Fruit fly (Drosophila melanogaster) whole organism, wandering third instar larva: ENCODE data around the gene Syx5.

Source experiments
- Abd-B ChIP-seq: fragments of >200 bp; optimal IDR thresholded peaks from 2 replicates; lab custom pipeline; 2017; ENCODE audit warnings: missing biosample characterization, missing genetic modification characterization
- CG32264 ChIP-seq: fragments of 200-800 bp; sonication (Bioruptor generic); optimal IDR thresholded peaks from 2 replicates; lab custom pipeline; 2016; ENCODE audit warnings: missing biosample characterization, missing genetic modification characterization
- CG9705 ChIP-seq: fragments of 200-800 bp; sonication (Bioruptor generic); optimal IDR thresholded peaks from 2 replicates; lab custom pipeline; 2018; ENCODE audit warnings: missing biosample characterization, mild to moderate bottlenecking, missing genetic modification characterization
- CrebA ChIP-seq: fragments of 200-800 bp; sonication (Bioruptor generic); optimal IDR thresholded peaks from 2 replicates; lab custom pipeline; 2016; ENCODE audit warnings: missing biosample characterization, mild to moderate bottlenecking, missing genetic modification characterization, borderline replicate concordance
- Dfd ChIP-seq: fragments of >200 bp; optimal IDR thresholded peaks from 2 replicates; lab custom pipeline; 2017; ENCODE audit warnings: missing biosample characterization, missing genetic modification characterization
- Dif ChIP-seq: fragments of 200-275, 200-300 bp; sonication (Bioruptor generic); optimal IDR thresholded peaks from 2 replicates; lab custom pipeline; 2018; ENCODE audit warnings: missing biosample characterization, missing genetic modification characterization; ENCODE audit not compliant: partially characterized antibody
- GATAd ChIP-seq: sonication (Bioruptor generic); optimal IDR thresholded peaks from 2 replicates; lab custom pipeline; 2016; ENCODE audit warnings: missing biosample characterization, missing genetic modification characterization
- HLH106 ChIP-seq: fragments of 200-800 bp; optimal IDR thresholded peaks from 3 replicates; lab custom pipeline; 2019; ENCODE audit warnings: missing biosample characterization, mild to moderate bottlenecking, missing genetic modification characterization, moderate library complexity
- Hnf4 ChIP-seq: fragments of 200-800 bp; sonication (Bioruptor generic); optimal IDR thresholded peaks from 2 replicates; lab custom pipeline; 2016; ENCODE audit warnings: missing biosample characterization, mild to moderate bottlenecking, missing genetic modification characterization
- Hr78 ChIP-seq: fragments of >200 bp; optimal IDR thresholded peaks from 2 replicates; lab custom pipeline; 2017; ENCODE audit warnings: missing biosample characterization, missing genetic modification characterization
- Hr83 ChIP-seq: fragments of 200-300 bp; sonication (Bioruptor generic); optimal IDR thresholded peaks from 2 replicates; lab custom pipeline; 2016; ENCODE audit warnings: missing biosample characterization, mild to moderate bottlenecking, missing genetic modification characterization, moderate library complexity; ENCODE audit not compliant: poor library complexity, severe bottlenecking
- Jra ChIP-seq: sonication (Bioruptor generic); optimal IDR thresholded peaks from 2 replicates; lab custom pipeline; 2016; ENCODE audit warnings: missing biosample characterization, missing genetic modification characterization
- Mio ChIP-seq: sonication (Bioruptor generic); optimal IDR thresholded peaks from 2 replicates; lab custom pipeline; 2016; ENCODE audit warnings: missing biosample characterization, missing genetic modification characterization
- Myc ChIP-seq: fragments of >200 bp; optimal IDR thresholded peaks from 2 replicates; lab custom pipeline; 2017
- N ChIP-seq: fragments of >200 bp; optimal IDR thresholded peaks from 2 replicates; lab custom pipeline; 2018; ENCODE audit warnings: missing biosample characterization, missing external identifiers, missing genetic modification characterization
- OdsH ChIP-seq: fragments of 200-800 bp; sonication (Bioruptor generic); optimal IDR thresholded peaks from 2 replicates; lab custom pipeline; 2016; ENCODE audit warnings: missing biosample characterization, mild to moderate bottlenecking, missing genetic modification characterization
- Rel ChIP-seq, 2 experiments: fragments of 200-800 bp; sonication (Bioruptor generic) in 1 of 2; optimal IDR thresholded peaks; 2 replicates in 1 of 2; 3 replicates in 1 of 2; lab custom pipeline; 2016 to 2019; ENCODE audit warnings: mild to moderate bottlenecking in 2 of 2, missing biosample characterization in 2 of 2, missing genetic modification characterization in 2 of 2, moderate library complexity in 1 of 2
- Sp1 ChIP-seq: fragments of 200-800 bp; sonication (Bioruptor generic); optimal IDR thresholded peaks from 3 replicates; lab custom pipeline; 2019; ENCODE audit warnings: missing biosample characterization, mild to moderate bottlenecking, missing genetic modification characterization, moderate library complexity
- Vsx2 ChIP-seq: fragments of 200-300, 225-300 bp; sonication (Bioruptor generic); optimal IDR thresholded peaks from 2 replicates; lab custom pipeline; 2018; ENCODE audit warnings: missing biosample characterization, missing genetic modification characterization; ENCODE audit not compliant: partially characterized antibody
- br ChIP-seq: fragments of 200-800 bp; sonication (Bioruptor generic); optimal IDR thresholded peaks from 2 replicates; lab custom pipeline; 2016; ENCODE audit warnings: missing biosample characterization, missing genetic modification characterization
- brk ChIP-seq: fragments of 200-800 bp; sonication (Bioruptor generic); optimal IDR thresholded peaks from 2 replicates; lab custom pipeline; 2016; ENCODE audit warnings: missing biosample characterization, mild to moderate bottlenecking, missing genetic modification characterization
- dl ChIP-seq, 2 experiments: fragments of 175-275, 200-275 bp in 1 of 2; fragments of 200-275 bp in 1 of 2; sonication (Bioruptor generic); optimal IDR thresholded peaks; lab custom pipeline; 2018; ENCODE audit warnings: mild to moderate bottlenecking in 2 of 2, missing biosample characterization in 2 of 2, missing genetic modification characterization in 2 of 2, moderate library complexity in 2 of 2; ENCODE audit not compliant: partially characterized antibody in 2 of 2, insufficient read depth in 1 of 2
- dmrt93B ChIP-seq: fragments of 200-800 bp; sonication (Bioruptor generic); optimal IDR thresholded peaks from 2 replicates; lab custom pipeline; 2018; ENCODE audit warnings: missing biosample characterization, mild to moderate bottlenecking, missing genetic modification characterization
- dsf ChIP-seq: sonication (Bioruptor generic); optimal IDR thresholded peaks from 2 replicates; lab custom pipeline; 2016; ENCODE audit warnings: missing biosample characterization, missing genetic modification characterization, borderline replicate concordance
- ey ChIP-seq: fragments of 200-800 bp; sonication (Bioruptor generic); optimal IDR thresholded peaks from 2 replicates; lab custom pipeline; 2016; ENCODE audit warnings: missing biosample characterization, missing genetic modification characterization
- foxo ChIP-seq, 2 experiments: fragments of 200-800 bp; sonication (Bioruptor generic); optimal IDR thresholded peaks; 2 replicates in 1 of 2; 3 replicates in 1 of 2; lab custom pipeline; 2016 to 2017; ENCODE audit warnings: missing biosample characterization in 2 of 2, missing genetic modification characterization in 2 of 2
- fru ChIP-seq: fragments of 200-800 bp; sonication (Bioruptor generic); optimal IDR thresholded peaks from 3 replicates; lab custom pipeline; 2016; ENCODE audit warnings: missing biosample characterization, mild to moderate bottlenecking, missing genetic modification characterization
- h ChIP-seq: fragments of 200-800 bp; sonication (Bioruptor generic); optimal IDR thresholded peaks from 3 replicates; lab custom pipeline; 2016; ENCODE audit warnings: missing biosample characterization, mild to moderate bottlenecking, missing genetic modification characterization
- jim ChIP-seq: fragments of 175-275, 200-325 bp; sonication (Bioruptor generic); optimal IDR thresholded peaks from 2 replicates; lab custom pipeline; 2016; ENCODE audit warnings: missing biosample characterization, mild to moderate bottlenecking, missing genetic modification characterization
- lola ChIP-seq: fragments of >200 bp; optimal IDR thresholded peaks from 2 replicates; lab custom pipeline; 2017; ENCODE audit warnings: missing biosample characterization, missing genetic modification characterization
- pan ChIP-seq: fragments of >200 bp; optimal IDR thresholded peaks from 2 replicates; lab custom pipeline; 2017
- psq ChIP-seq: fragments of 200-800 bp; sonication (Bioruptor generic); optimal IDR thresholded peaks from 3 replicates; lab custom pipeline; 2017; ENCODE audit warnings: missing biosample characterization, mild to moderate bottlenecking, missing genetic modification characterization, moderate library complexity
- rgr ChIP-seq: fragments of 200-800 bp; sonication (Bioruptor generic); optimal IDR thresholded peaks from 3 replicates; lab custom pipeline; 2016; ENCODE audit warnings: missing biosample characterization, mild to moderate bottlenecking, missing genetic modification characterization
- sage ChIP-seq: fragments of 200-800 bp; sonication (Bioruptor generic); optimal IDR thresholded peaks from 2 replicates; lab custom pipeline; 2016; ENCODE audit warnings: missing biosample characterization, mild to moderate bottlenecking, missing genetic modification characterization
- sv ChIP-seq: fragments of 200-800 bp; sonication (Bioruptor generic); optimal IDR thresholded peaks from 3 replicates; lab custom pipeline; 2016; ENCODE audit warnings: missing biosample characterization, missing genetic modification characterization
- tai ChIP-seq: sonication (Bioruptor generic); optimal IDR thresholded peaks from 2 replicates; lab custom pipeline; 2016; ENCODE audit warnings: missing biosample characterization, missing genetic modification characterization
- usp ChIP-seq: fragments of >200 bp; optimal IDR thresholded peaks from 2 replicates; lab custom pipeline; 2017; ENCODE audit warnings: missing biosample characterization, missing genetic modification characterization
- woc ChIP-seq: sonication (Bioruptor generic); optimal IDR thresholded peaks from 2 replicates; lab custom pipeline; 2016; ENCODE audit warnings: missing biosample characterization, mild to moderate bottlenecking, missing genetic modification characterization

The Syx5 gene

dm6 chr2L:16325515-16326257, 18.5 kb downstream of the Syx5 start, which contains the start of gene cact:
TSS of gene cact (minus strand) at chr2L:16326207.
- peak; percentile 90 for TF ChIP-seq sv (GFP tag; lab: Kevin White, UChicago)
- TF ChIP-seq HLH106: peak; percentile 91
- no peak for TF ChIP-seq Vsx2 (GFP tag; lab: Kevin White, UChicago)
- peak; percentile 63 for TF ChIP-seq Rel (GFP tag; optimal IDR thresholded peaks at IDR 0.05; lab: Kevin White, UChicago)
- TF ChIP-seq Rel (tag; optimal IDR thresholded peaks at IDR 0.05; lab: Kevin White, UChicago): peak; percentile 97
- peak; percentile 62 for TF ChIP-seq GATAd (GFP tag; lab: Kevin White, UChicago)
- peak; percentile 90 for TF ChIP-seq tai (GFP tag; lab: Kevin White, UChicago)
- peak; percentile 74 for TF ChIP-seq dsf (GFP tag; lab: Kevin White, UChicago)
- peak; percentile 94 for TF ChIP-seq OdsH (GFP tag; lab: Kevin White, UChicago)
- no peak for TF ChIP-seq Dfd (GFP tag; lab: Kevin White, UChicago)
- peak; percentile 84 for TF ChIP-seq Jra (GFP tag; lab: Kevin White, UChicago)
- peak; percentile 79 to 96 for TF ChIP-seq foxo (GFP tag; optimal IDR thresholded peaks at IDR 0.05; lab: Kevin White, UChicago)
- TF ChIP-seq lola (GFP tag; lab: Kevin White, UChicago): no peak
- peak; percentile 69 for TF ChIP-seq CG9705 (GFP tag; lab: Kevin White, UChicago)
- TF ChIP-seq br (GFP tag; lab: Kevin White, UChicago): peak; percentile 91
- TF ChIP-seq jim (GFP tag; lab: Kevin White, UChicago): no peak
- peak; percentile 98 for TF ChIP-seq woc (GFP tag; lab: Kevin White, UChicago)
- peak; percentile 24 for TF ChIP-seq N
- peak; percentile 96 for TF ChIP-seq ey (GFP tag; lab: Kevin White, UChicago)
- peak; percentile 92 for TF ChIP-seq sage (GFP tag; lab: Kevin White, UChicago)
- peak; percentile 94 for TF ChIP-seq Hnf4 (GFP tag; lab: Kevin White, UChicago)
- peak; percentile 88 for TF ChIP-seq psq
- peak; percentile 96 for TF ChIP-seq fru
- peak; percentile 82 for TF ChIP-seq dmrt93B
- TF ChIP-seq rgr (GFP tag; lab: Kevin White, UChicago): peak; percentile 96
- TF ChIP-seq CrebA (GFP tag; lab: Kevin White, UChicago): no peak
- TF ChIP-seq Dif (GFP tag; lab: Kevin White, UChicago): peak; percentile 70
- TF ChIP-seq brk (GFP tag; lab: Kevin White, UChicago): peak; percentile 94
- TF ChIP-seq CG32264 (GFP tag; lab: Kevin White, UChicago): peak; percentile 76
- TF ChIP-seq Myc: no peak
- peak; percentile 66 for TF ChIP-seq Hr83 (GFP tag; lab: Kevin White, UChicago)
- TF ChIP-seq pan (lab: Kevin White, UChicago): no peak
- peak; percentile 97 for TF ChIP-seq h (GFP tag; lab: Kevin White, UChicago)
- peak; percentile 74 for TF ChIP-seq Mio (GFP tag; lab: Kevin White, UChicago)
- TF ChIP-seq Abd-B (GFP tag; lab: Kevin White, UChicago): no peak
- peak in 1 of 2 experiments; percentile 78 for TF ChIP-seq dl (GFP tag; optimal IDR thresholded peaks at IDR 0.05; lab: Kevin White, UChicago; ENCODE audit: insufficient read depth in 1 of 2, partially characterized antibody in 2 of 2)
- TF ChIP-seq usp (GFP tag; lab: Kevin White, UChicago): no peak
- TF ChIP-seq Sp1 (GFP tag; lab: Kevin White, UChicago): peak; percentile 89
- TF ChIP-seq Hr78 (GFP tag; lab: Kevin White, UChicago): no peak
- TF ChIP-seq, all 38 proteins: peak for 28

- TF ChIP-seq GATAd (GFP tag; lab: Kevin White, UChicago): no peak
- no peak for TF ChIP-seq woc (GFP tag; lab: Kevin White, UChicago)
- TF ChIP-seq Sp1 (GFP tag; lab: Kevin White, UChicago): no peak
- no peak for TF ChIP-seq fru
- TF ChIP-seq brk (GFP tag; lab: Kevin White, UChicago): no peak
- TF ChIP-seq CG9705 (GFP tag; lab: Kevin White, UChicago): no peak
- no peak for TF ChIP-seq Myc
- no peak for TF ChIP-seq sv (GFP tag; lab: Kevin White, UChicago)
- no peak for TF ChIP-seq Jra (GFP tag; lab: Kevin White, UChicago)
- no peak for TF ChIP-seq dl (GFP tag; optimal IDR thresholded peaks at IDR 0.05; lab: Kevin White, UChicago; ENCODE audit: insufficient read depth in 1 of 2, partially characterized antibody in 2 of 2)
- TF ChIP-seq Dfd (GFP tag; lab: Kevin White, UChicago): no peak
Measured at dm6 chr2L:16326892-16327291, 19.7 kb downstream of the Syx5 start, which contains the start of gene CG4278. TSS of gene CG4278 (plus strand) at chr2L:16327069.
